Fruit fly (Drosophila melanogaster): ENCODE measurements around the gene ZIPIC.

DNA sequence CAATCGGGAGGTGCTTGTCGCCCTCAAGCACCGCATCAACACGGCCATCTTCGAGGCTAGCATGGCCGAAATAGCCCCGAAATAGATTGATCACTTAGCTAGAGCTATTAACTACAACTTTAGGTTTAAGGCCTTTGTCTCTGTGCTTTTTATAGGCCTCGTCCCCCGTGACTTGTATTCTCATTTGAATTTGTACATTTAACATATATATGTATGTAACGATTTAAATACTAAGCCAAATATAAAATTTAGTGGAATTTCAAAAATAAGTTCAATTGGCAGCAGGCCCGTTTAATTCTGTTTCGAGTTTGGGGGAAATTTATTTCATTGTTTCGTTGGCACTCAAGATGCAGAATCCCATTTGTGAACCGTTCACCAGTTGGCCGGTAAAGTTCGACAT, 37.2 kb downstream of the ZIPIC start, which contains the start of gene CG34298:
- no peak for TF ChIP-seq Hr38 (GFP tag; optimal IDR thresholded peaks at IDR 0.05)
- TF ChIP-seq svp (GFP tag): no peak
- no peak for TF ChIP-seq CG8632 (GFP tag; optimal IDR thresholded peaks at IDR 0.05)
- no peak for TF ChIP-seq CG3919 (GFP tag; optimal IDR thresholded peaks at IDR 0.05)
- no peak for TF ChIP-seq topi (GFP tag; optimal IDR thresholded peaks at IDR 0.05)
- TF ChIP-seq salr (GFP tag; optimal IDR thresholded peaks at IDR 0.05): no peak
- no peak for TF ChIP-seq Sox102F (GFP tag; optimal IDR thresholded peaks at IDR 0.05)

Data from whole organism, prepupa.